Worm (Caenorhabditis elegans) whole organism, midembryonic: ENCODE results near the gene T13C2.2.

Experiments
- T22C8.4 ChIP-seq: fragments of 200-800 bp; sonication (Bioruptor generic); IDR thresholded peaks from 2 replicates; pipeline ENCODE4 v1.3.6; 2022; ENCODE audit warnings: missing genetic modification characterization, missing compliant biosample characterization
- cog-1 ChIP-seq: sonication (generic microtip); optimal IDR thresholded peaks from 2 replicates; lab custom pipeline; 2016; ENCODE audit warnings: missing genetic modification characterization, missing compliant biosample characterization
- flt-1 ChIP-seq: fragments of 200-800 bp; sonication (Bioruptor generic); IDR thresholded peaks from 2 replicates; pipeline ENCODE4 v1.3.6; 2022; ENCODE audit warnings: missing genetic modification characterization, missing compliant biosample characterization
- klf-2 ChIP-seq: fragments of 200-800 bp; sonication (Bioruptor generic); conservative IDR thresholded peaks from 2 replicates; pipeline ENCODE4 v1.3.6; 2022; ENCODE audit warnings: missing genetic modification reagents, missing genetic modification characterization, missing compliant biosample characterization
- med-1 ChIP-seq: sonication (generic microtip); optimal IDR thresholded peaks from 2 replicates; lab custom pipeline; 2017; ENCODE audit warnings: missing genetic modification characterization, mild to moderate bottlenecking, missing compliant biosample characterization, antibody characterized with exemption, missing genetic modification reagents; ENCODE audit not compliant: insufficient read depth
- ref-1 ChIP-seq: fragments of 200-800 bp; sonication (Bioruptor generic); conservative IDR thresholded peaks from 2 replicates; pipeline ENCODE4 v1.3.6; 2022; ENCODE audit warnings: missing genetic modification reagents, missing genetic modification characterization, missing compliant biosample characterization
- tab-1 ChIP-seq: fragments of 200-800 bp; sonication (Bioruptor generic); IDR thresholded peaks from 2 replicates; pipeline ENCODE4 v1.3.6; 2022; ENCODE audit warnings: missing genetic modification characterization, missing compliant biosample characterization
- ztf-23 ChIP-seq: fragments of 200-800 bp; sonication (Bioruptor generic); IDR thresholded peaks from 2 replicates; pipeline ENCODE4 v1.3.6; 2022; ENCODE audit warnings: missing genetic modification reagents, missing genetic modification characterization, missing compliant biosample characterization
- ztf-29 ChIP-seq: fragments of 200-800 bp; sonication (Bioruptor generic); IDR thresholded peaks from 2 replicates; pipeline ENCODE4 v1.3.6; 2022; ENCODE audit warnings: missing genetic modification reagents, missing genetic modification characterization, missing compliant biosample characterization

T13C2.2 gene

DNA sequence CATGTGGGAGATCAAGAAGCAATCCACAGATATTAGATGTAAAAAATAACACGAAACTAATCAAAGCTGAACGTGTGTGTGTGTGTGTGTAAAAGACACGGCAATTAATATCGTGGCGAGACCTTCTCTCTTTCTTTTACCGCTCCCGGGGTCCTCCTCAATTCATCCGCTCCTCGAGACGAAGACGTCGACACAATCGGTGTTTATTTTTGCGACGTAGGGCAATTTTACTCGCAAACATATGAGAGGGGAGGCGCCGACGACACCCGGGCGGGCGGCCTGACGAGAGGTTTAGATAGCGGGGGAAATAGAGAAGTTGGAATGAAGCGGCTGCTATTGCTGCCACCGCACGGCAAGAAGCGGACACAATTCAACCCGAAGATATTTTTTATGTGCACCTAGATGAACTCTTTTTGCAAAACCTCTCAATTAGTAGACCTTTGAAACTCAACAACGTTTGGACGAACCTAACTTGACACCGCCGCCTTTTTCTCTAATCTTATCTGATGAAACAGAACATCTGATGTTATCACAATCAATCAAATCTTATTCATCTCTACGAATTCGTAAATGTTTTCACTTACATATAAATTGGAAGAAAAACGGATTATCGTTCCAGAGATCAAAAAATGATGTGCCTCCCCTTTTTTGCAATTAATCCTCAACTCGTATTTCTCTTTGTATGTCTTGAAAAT, 40.9 kb downstream of the T13C2.2 start:
- TF ChIP-seq T22C8.4 (0 out of 2 replicates have a peak, but pooled peaks have one; percentile 14), ref-1 (GFP tag; lab: Robert Waterston, UW) (no peak), cog-1 (tag; lab: Kevin White, UChicago) (no peak), ztf-29 (no peak), tab-1 (GFP tag; lab: Robert Waterston, UW) (no peak), med-1 (GFP tag; lab: Kevin White, UChicago) (no peak), klf-2 (no peak), flt-1 (GFP tag; lab: Robert Waterston, UW) (no peak), ztf-23 (GFP tag; lab: Robert Waterston, UW) (0 out of 2 replicates have a peak, but pooled peaks have one; percentile 32)

DNA sequence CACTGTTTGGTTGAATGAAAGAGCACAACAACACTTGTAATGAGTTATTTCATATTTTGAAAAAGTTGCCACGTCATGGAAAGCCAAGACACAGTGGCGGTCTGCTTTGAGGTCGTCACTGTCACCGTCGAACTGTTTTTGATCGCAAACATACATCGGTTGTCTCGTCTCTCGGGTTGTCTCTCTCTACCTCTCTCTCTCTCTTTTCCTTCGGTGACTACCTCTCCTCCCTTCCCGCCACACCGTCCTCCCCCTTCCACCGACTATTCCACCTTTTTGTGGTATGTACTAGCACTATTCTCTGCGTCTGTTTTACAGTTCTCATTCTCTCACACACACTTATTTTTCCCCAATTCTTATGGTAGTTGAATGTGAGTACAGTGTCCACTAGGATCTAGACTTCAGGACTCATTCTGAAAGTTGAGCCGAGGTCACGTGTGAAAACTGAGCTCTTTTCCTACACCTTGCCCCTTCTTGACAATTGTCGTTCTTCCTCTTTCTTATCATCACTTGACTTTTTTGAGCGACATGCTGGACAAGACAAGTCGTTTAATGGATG, 41.9 kb downstream of the T13C2.2 start:
- TF ChIP-seq T22C8.4: no peak
- no peak for TF ChIP-seq klf-2
- TF ChIP-seq med-1 (GFP tag; lab: Kevin White, UChicago): no peak
- TF ChIP-seq ref-1 (GFP tag; lab: Robert Waterston, UW): no peak
- no peak for TF ChIP-seq flt-1 (GFP tag; lab: Robert Waterston, UW)
- TF ChIP-seq cog-1 (tag; lab: Kevin White, UChicago): no peak
- no peak for TF ChIP-seq ztf-23 (GFP tag; lab: Robert Waterston, UW)
- TF ChIP-seq tab-1 (GFP tag; lab: Robert Waterston, UW): no peak
- TF ChIP-seq ztf-29: no peak

DNA sequence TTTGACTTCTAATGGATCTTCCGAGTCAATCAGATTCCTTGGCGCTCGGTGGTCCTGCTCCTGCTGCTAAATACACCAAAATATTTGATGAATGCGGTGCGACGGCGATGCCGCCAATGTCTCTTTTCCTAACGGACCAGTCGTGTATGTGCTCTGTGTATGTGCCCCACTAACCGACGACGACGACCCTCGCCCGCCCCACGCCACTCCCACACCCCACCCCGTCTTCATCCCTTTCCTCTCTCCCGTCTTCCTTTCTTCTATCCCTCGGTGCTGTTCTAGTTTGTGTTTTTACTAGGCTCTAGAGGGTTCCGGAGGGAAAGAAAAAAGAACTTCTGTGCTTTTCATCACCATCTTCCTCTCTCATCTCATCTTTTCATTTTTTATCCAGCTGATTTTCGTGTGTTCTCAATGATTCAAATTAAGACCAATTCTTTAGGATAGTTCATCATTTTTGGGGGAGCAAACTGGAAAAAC, 42.6 kb downstream of the T13C2.2 start, which contains the start of gene egl-27:
TSS of gene egl-27 (plus strand) at position 427 of the 477 bp plus-strand sequence.
- TF ChIP-seq flt-1 (GFP tag; lab: Robert Waterston, UW): peak; percentile 66; the same call in 1 of the 2 replicates
- TF ChIP-seq ztf-23 (GFP tag; lab: Robert Waterston, UW): 0 out of 2 replicates have a peak, but pooled peaks have one; percentile 29
- TF ChIP-seq tab-1 (GFP tag; lab: Robert Waterston, UW): no peak

DNA sequence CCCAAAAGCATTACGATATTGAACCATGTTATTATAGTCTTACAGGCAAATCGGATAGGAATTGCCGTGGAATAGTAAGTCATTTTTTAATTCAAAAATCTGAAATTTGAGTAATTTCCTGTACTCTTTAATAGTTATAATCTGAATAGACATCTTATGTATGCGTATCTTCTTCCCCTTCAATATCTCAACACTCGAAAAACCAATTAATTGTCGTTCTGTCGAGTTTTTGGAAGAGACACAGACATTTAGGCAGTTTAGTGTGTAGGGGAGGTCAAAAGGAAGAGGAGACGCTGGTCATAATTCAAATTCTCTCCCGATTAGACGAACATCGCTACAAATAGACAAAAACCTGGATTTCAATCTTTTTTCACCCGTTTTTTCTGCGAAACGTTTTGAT, 43.5 kb downstream of the T13C2.2 start:
- TF ChIP-seq tab-1 (GFP tag; lab: Robert Waterston, UW) (no peak), klf-2 (no peak), cog-1 (tag; lab: Kevin White, UChicago) (no peak), ref-1 (GFP tag; lab: Robert Waterston, UW) (no peak), flt-1 (GFP tag; lab: Robert Waterston, UW) (peak; percentile 35; the same call in 1 of the 2 replicates), T22C8.4 (no peak), med-1 (GFP tag; lab: Kevin White, UChicago) (peak; percentile 22)

DNA sequence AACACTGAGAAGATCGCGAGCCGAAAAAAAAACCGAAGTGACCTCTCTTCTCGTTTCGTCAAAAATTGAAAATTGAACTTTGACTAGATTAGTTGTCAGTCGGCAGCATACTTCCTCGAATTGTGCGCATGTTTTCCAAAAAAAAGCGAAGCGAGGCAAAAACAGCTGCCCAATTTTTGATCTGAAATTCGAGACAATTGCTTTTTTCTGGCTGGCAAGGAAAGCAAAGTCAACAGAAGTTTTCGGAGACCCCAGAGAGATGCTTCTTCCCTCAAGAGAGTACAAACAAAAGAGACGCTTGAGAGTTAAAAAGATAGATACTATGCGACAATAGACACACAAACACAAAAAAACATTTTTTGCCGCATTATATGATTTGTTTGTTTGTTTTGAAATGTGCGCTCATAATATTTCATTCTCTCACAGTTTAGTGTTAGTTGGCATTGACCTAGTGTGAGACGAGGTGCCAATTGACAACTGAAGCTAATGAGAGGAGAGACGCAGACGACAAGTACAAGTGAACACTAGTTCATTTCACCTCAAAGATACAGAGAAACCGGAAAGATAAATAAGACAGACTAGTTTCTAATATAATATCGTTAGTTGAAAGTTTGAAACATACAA, 44.1 kb downstream of the T13C2.2 start:
- TF ChIP-seq klf-2: no peak
- no peak for TF ChIP-seq ztf-29
- no peak for TF ChIP-seq T22C8.4
- TF ChIP-seq ztf-23 (GFP tag; lab: Robert Waterston, UW): 0 out of 2 replicates have a peak, but pooled peaks have one; percentile 66
- TF ChIP-seq ref-1 (GFP tag; lab: Robert Waterston, UW): no peak
- peak; percentile 50 for TF ChIP-seq cog-1 (tag; lab: Kevin White, UChicago)
- TF ChIP-seq tab-1 (GFP tag; lab: Robert Waterston, UW): no peak

DNA sequence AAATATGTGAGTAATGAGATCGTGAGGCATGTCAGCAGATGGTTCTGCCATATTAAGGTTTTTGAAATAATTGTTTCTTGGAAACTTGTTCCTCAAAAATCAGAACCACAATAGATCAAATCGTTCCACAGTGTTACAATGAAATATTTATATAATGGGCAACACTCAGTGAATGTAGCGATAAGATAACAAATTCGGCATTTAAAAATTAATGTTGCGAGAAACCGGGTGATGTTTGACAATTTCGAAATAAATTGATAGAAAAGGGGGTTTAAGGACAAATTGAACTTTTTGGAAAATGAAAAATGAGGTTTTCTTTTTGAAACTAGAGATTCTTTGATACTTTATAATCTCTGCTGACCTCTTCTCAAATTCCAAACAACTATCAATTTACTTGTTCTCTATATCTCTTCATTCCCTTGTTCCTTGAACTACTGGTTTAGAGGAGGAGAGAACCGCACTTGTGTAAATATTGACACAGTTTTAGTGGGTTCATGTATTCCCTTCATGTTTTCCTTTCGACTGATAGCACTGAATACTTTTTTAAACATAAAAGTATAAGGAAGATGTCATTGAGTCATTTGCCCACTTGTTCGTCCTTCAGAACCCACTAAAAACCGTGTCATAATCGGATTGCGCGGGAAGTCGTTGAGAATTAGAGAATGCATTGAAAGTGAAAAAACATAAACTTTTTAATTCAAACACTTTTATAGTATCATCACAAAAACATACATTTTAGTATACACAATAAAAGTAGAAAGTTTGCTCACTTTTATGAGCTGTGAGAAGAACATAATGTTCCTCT, 45.0 kb downstream of the T13C2.2 start:
- TF ChIP-seq flt-1 (GFP tag; lab: Robert Waterston, UW) (no peak), tab-1 (GFP tag; lab: Robert Waterston, UW) (no peak), ref-1 (GFP tag; lab: Robert Waterston, UW) (no peak), klf-2 (no peak), cog-1 (tag; lab: Kevin White, UChicago) (no peak)

DNA sequence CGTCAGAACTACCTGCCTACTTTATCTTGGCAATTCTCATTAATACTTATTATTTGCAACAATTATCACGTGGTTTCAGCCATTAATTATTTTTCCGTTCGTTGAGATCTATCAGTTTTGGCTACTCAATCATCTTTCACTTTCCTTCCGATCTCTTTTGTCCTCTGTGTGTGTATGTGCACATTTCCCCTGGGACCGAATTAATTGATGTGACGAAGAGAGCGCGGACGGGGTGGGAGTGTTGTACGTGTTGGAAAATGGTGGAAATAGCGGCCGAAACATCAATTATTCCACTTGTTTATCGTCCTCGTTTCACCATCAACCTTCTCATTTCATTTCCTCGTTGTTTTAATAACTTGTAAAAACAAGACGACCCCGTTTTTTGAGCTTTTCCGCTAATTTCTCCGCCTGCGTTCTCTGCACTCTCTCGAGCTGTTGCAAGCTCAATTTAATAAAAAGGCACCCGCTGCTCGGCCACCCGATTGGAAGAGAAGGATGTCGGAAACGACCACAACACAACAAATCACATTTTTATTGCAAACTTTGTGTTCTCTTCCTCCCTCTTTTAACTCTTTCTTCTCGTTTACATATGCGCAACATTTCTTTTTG, 46.4 kb downstream of the T13C2.2 start:
- TF ChIP-seq ztf-29 (no peak), cog-1 (tag; lab: Kevin White, UChicago) (peak; percentile 13)

DNA sequence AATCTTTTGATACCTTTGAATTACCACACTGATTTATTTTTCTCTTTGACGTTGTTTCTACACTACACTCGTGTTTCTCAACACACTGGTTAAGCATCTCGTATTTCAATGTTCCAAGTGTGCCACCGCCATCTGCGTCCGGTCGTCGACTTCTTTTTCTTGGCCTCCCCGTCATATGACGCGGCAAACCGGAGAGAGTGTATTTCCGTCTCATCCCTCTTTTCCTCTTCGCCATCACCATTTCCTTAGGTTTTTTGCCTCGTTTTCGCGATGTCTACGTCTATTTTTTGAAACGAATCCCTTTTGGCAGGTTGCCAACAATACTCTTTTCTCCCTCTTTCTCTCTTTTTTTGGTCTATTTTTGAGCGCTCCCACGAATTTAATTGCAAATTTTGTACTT, 47.0 kb downstream of the T13C2.2 start:
- TF ChIP-seq klf-2 (no peak), ztf-29 (no peak), ztf-23 (GFP tag; lab: Robert Waterston, UW) (no peak), tab-1 (GFP tag; lab: Robert Waterston, UW) (no peak), T22C8.4 (no peak), flt-1 (GFP tag; lab: Robert Waterston, UW) (no peak)

DNA sequence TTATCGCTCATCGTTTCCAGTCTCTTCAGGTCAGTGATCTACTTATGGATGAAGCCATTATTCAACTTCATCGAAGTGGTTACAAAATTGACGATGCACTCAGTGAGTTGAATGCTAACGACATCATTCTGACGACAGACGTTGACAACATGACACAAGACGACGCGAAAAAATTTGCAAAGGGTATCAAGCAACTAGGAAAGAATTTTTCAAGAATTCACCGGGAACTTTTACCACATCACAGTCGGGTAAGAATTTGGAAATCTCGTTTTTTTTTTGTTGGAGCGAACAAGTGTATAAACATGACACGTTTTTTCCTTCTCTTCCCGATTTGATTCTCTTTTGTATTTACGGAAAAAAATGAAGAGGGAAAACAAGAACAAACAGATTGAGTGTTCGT, 48.7 kb downstream of the T13C2.2 start:
- TF ChIP-seq tab-1 (GFP tag; lab: Robert Waterston, UW): no peak
- TF ChIP-seq ztf-23 (GFP tag; lab: Robert Waterston, UW): no peak
- TF ChIP-seq klf-2: no peak
- no peak for TF ChIP-seq ref-1 (GFP tag; lab: Robert Waterston, UW)
- no peak for TF ChIP-seq cog-1 (tag; lab: Kevin White, UChicago)
- TF ChIP-seq med-1 (GFP tag; lab: Kevin White, UChicago): no peak
- TF ChIP-seq flt-1 (GFP tag; lab: Robert Waterston, UW): no peak
- no peak for TF ChIP-seq T22C8.4
- TF ChIP-seq ztf-29: no peak
